Fruit fly (Drosophila melanogaster) whole organism, embryonic: ENCODE results near the gene Sf3a2.

Experiments
- Bgb ChIP-seq: fragments of 200-800 bp; sonication (Bioruptor generic); IDR thresholded peaks from 2 replicates; pipeline ENCODE4 v1.3.6; 2022; ENCODE audit warnings: missing biosample characterization, missing genetic modification characterization; ENCODE audit not compliant: partially characterized antibody
- CG10979 ChIP-seq: fragments of 200-800 bp; sonication (Bioruptor generic); optimal IDR thresholded peaks from 2 replicates; lab custom pipeline; 2018; ENCODE audit warnings: missing biosample characterization, mild to moderate bottlenecking, missing genetic modification characterization, moderate library complexity
- CG12391 ChIP-seq: fragments of 200-800 bp; sonication (Bioruptor generic); optimal IDR thresholded peaks from 3 replicates; lab custom pipeline; 2018; ENCODE audit warnings: missing biosample characterization, mild to moderate bottlenecking, missing genetic modification characterization, moderate library complexity
- CG1603 ChIP-seq: fragments of 200-800 bp; sonication (Bioruptor generic); optimal IDR thresholded peaks from 2 replicates; lab custom pipeline; 2019; ENCODE audit warnings: missing biosample characterization, mild to moderate bottlenecking, missing genetic modification characterization, moderate library complexity
- CG16863 ChIP-seq: fragments of 200-800 bp; sonication (Bioruptor generic); optimal IDR thresholded peaks from 3 replicates; lab custom pipeline; 2016; ENCODE audit warnings: missing biosample characterization, missing genetic modification characterization
- CG2116 ChIP-seq: fragments of 200-800 bp; sonication (Bioruptor generic); optimal IDR thresholded peaks from 3 replicates; lab custom pipeline; 2018; ENCODE audit warnings: missing biosample characterization, mild to moderate bottlenecking, missing genetic modification characterization
- CG2199 ChIP-seq: fragments of 200-800 bp; sonication (Bioruptor generic); IDR thresholded peaks from 3 replicates; pipeline ENCODE4 v1.3.6; 2022; ENCODE audit warnings: missing biosample characterization, missing genetic modification characterization
- CG2712 ChIP-seq: fragments of 200-800 bp; optimal IDR thresholded peaks from 3 replicates; lab custom pipeline; 2019; ENCODE audit warnings: missing biosample characterization, mild to moderate bottlenecking, missing genetic modification characterization, moderate library complexity
- CG32532 ChIP-seq: fragments of 200-800 bp; sonication (Bioruptor generic); IDR thresholded peaks from 2 replicates; pipeline ENCODE4 v1.3.6; 2022; ENCODE audit warnings: missing biosample characterization, missing genetic modification characterization
- CG34224 ChIP-seq: fragments of 200-800 bp; sonication (Bioruptor generic); IDR thresholded peaks from 3 replicates; pipeline ENCODE4 v1.3.6; 2022; ENCODE audit warnings: missing biosample characterization, missing genetic modification characterization; ENCODE audit not compliant: partially characterized antibody
- CG34422 ChIP-seq: fragments of 200-800 bp; sonication (Bioruptor generic); IDR thresholded peaks from 3 replicates; pipeline ENCODE4 v1.3.6; 2022; ENCODE audit warnings: missing biosample characterization, missing genetic modification characterization
- CG42726 ChIP-seq: fragments of 200-800 bp; sonication (Bioruptor generic); IDR thresholded peaks from 2 replicates; pipeline ENCODE4 v1.3.6; 2022; ENCODE audit warnings: missing biosample characterization, missing genetic modification characterization; ENCODE audit not compliant: partially characterized antibody
- CG4424 ChIP-seq: fragments of 200-800 bp; sonication (Bioruptor generic); optimal IDR thresholded peaks from 3 replicates; lab custom pipeline; 2016; ENCODE audit warnings: missing biosample characterization, missing genetic modification characterization
- CG6689 ChIP-seq: fragments of 200-800 bp; sonication (Bioruptor generic); IDR thresholded peaks from 2 replicates; pipeline ENCODE4 v1.3.6; 2022; ENCODE audit warnings: missing biosample characterization, missing genetic modification characterization
- CG8290 ChIP-seq, 3 experiments: fragments of 200-800 bp; sonication (Bioruptor generic); optimal IDR thresholded peaks; 2 replicates each; lab custom pipeline; 2016 to 2019; ENCODE audit warnings: missing biosample characterization in 3 of 3, missing genetic modification characterization in 3 of 3, mild to moderate bottlenecking in 2 of 3, moderate library complexity in 1 of 3
- CG8478 ChIP-seq: fragments of >200 bp; optimal IDR thresholded peaks from 2 replicates; lab custom pipeline; 2018
- CG9797 ChIP-seq: fragments of 200-800 bp; sonication (Bioruptor generic); optimal IDR thresholded peaks from 3 replicates; lab custom pipeline; 2018; ENCODE audit warnings: missing biosample characterization, mild to moderate bottlenecking, missing genetic modification characterization
- CHES-1-like ChIP-seq: fragments of 200-800 bp; sonication (Bioruptor generic); optimal IDR thresholded peaks from 2 replicates; lab custom pipeline; 2016; ENCODE audit warnings: missing biosample characterization, missing genetic modification characterization
- Dad ChIP-seq: fragments of 200-800 bp; sonication (Bioruptor generic); optimal IDR thresholded peaks from 3 replicates; lab custom pipeline; 2016; ENCODE audit warnings: missing biosample characterization, missing genetic modification characterization
- E2f1 ChIP-seq: fragments of 200-800 bp; sonication (Bioruptor generic); IDR thresholded peaks from 2 replicates; pipeline ENCODE4 v1.3.6; 2022; ENCODE audit warnings: missing biosample characterization, missing genetic modification characterization
- HHEX ChIP-seq: fragments of 200-800 bp; sonication (Bioruptor generic); optimal IDR thresholded peaks from 3 replicates; lab custom pipeline; 2017; ENCODE audit warnings: missing biosample characterization, mild to moderate bottlenecking, missing genetic modification characterization, missing genetic modification reagents
- Hr3 ChIP-seq: fragments of 200-800 bp; sonication (Bioruptor generic); optimal IDR thresholded peaks from 3 replicates; lab custom pipeline; 2016; ENCODE audit warnings: missing biosample characterization, missing genetic modification characterization
- Hr78 ChIP-seq, 2 experiments: fragments of 200-800 bp in 1 of 2; fragments of >200 bp in 1 of 2; sonication (Bioruptor generic) in 1 of 2; optimal IDR thresholded peaks; 2 replicates each; lab custom pipeline; 2017 to 2019; ENCODE audit warnings: missing biosample characterization in 2 of 2, missing genetic modification characterization in 2 of 2, mild to moderate bottlenecking in 1 of 2, moderate library complexity in 1 of 2
- Jarid2 ChIP-seq: fragments of 200-800 bp; sonication (Bioruptor generic); optimal IDR thresholded peaks from 3 replicates; lab custom pipeline; 2017; ENCODE audit warnings: mild to moderate bottlenecking, missing biosample characterization, missing genetic modification reagents, missing genetic modification characterization
- MESR4 ChIP-seq: fragments of 200-800 bp; sonication (Bioruptor generic); optimal IDR thresholded peaks from 2 replicates; lab custom pipeline; 2018; ENCODE audit warnings: missing biosample characterization, mild to moderate bottlenecking, missing genetic modification characterization, moderate library complexity
- Nf-YC ChIP-seq: fragments of 200-800 bp; optimal IDR thresholded peaks from 3 replicates; lab custom pipeline; 2019; ENCODE audit warnings: missing biosample characterization, mild to moderate bottlenecking, missing genetic modification characterization, moderate library complexity
- Scr ChIP-seq: fragments of 200-800 bp; sonication (Bioruptor generic); IDR thresholded peaks from 2 replicates; pipeline ENCODE4 v1.3.6; 2022; ENCODE audit warnings: missing biosample characterization, missing genetic modification characterization; ENCODE audit not compliant: partially characterized antibody
- Sry-δ ChIP-seq: fragments of 200-800 bp; sonication (Bioruptor generic); optimal IDR thresholded peaks from 2 replicates; lab custom pipeline; 2016; ENCODE audit warnings: missing biosample characterization, missing genetic modification characterization
- Xbp1 ChIP-seq: fragments of 200-800 bp; sonication (Bioruptor generic); optimal IDR thresholded peaks from 3 replicates; lab custom pipeline; 2016; ENCODE audit warnings: missing biosample characterization, mild to moderate bottlenecking, missing genetic modification characterization
- abd-A ChIP-seq: fragments of 200-800 bp; sonication (Bioruptor generic); optimal IDR thresholded peaks from 3 replicates; lab custom pipeline; 2019; ENCODE audit warnings: missing biosample characterization, mild to moderate bottlenecking, missing genetic modification characterization, moderate library complexity
- bbx ChIP-seq: fragments of 200-800 bp; sonication (Bioruptor generic); IDR thresholded peaks from 2 replicates; pipeline ENCODE4 v1.3.6; 2022; ENCODE audit warnings: missing biosample characterization, missing genetic modification characterization; ENCODE audit not compliant: partially characterized antibody
- bsh ChIP-seq, 2 experiments: fragments of 200-800 bp; sonication (Bioruptor generic); optimal IDR thresholded peaks; 2 replicates each; lab custom pipeline; 2017 to 2018; ENCODE audit warnings: mild to moderate bottlenecking in 2 of 2, missing biosample characterization in 2 of 2, missing genetic modification characterization in 2 of 2, moderate library complexity in 1 of 2
- cas ChIP-seq: fragments of 200-800 bp; sonication (Bioruptor generic); IDR thresholded peaks from 2 replicates; pipeline ENCODE4 v1.3.6; 2022; ENCODE audit warnings: missing biosample characterization, missing genetic modification characterization
- chn ChIP-seq: fragments of 200-800 bp; sonication (Bioruptor generic); optimal IDR thresholded peaks from 2 replicates; lab custom pipeline; 2016; ENCODE audit warnings: missing biosample characterization, missing genetic modification characterization
- cwo ChIP-seq: fragments of 200-800 bp; sonication (Bioruptor generic); optimal IDR thresholded peaks from 3 replicates; lab custom pipeline; 2017; ENCODE audit warnings: missing biosample characterization, missing genetic modification characterization, mild to moderate bottlenecking, moderate library complexity, missing genetic modification reagents
- disco-r ChIP-seq: fragments of 200-800 bp; sonication (Bioruptor generic); optimal IDR thresholded peaks from 2 replicates; lab custom pipeline; 2016; ENCODE audit warnings: missing biosample characterization, missing genetic modification characterization
- gt ChIP-seq: fragments of 200-800 bp; sonication (Bioruptor generic); IDR thresholded peaks from 2 replicates; pipeline ENCODE4 v1.3.6; 2022; ENCODE audit warnings: missing biosample characterization, missing genetic modification characterization
- hb ChIP-seq: fragments of 200-800 bp; sonication (Bioruptor generic); IDR thresholded peaks from 3 replicates; pipeline ENCODE4 v1.3.6; 2022; ENCODE audit warnings: missing biosample characterization, missing genetic modification characterization; ENCODE audit not compliant: partially characterized antibody
- mirr ChIP-seq: fragments of 200-800 bp; sonication (Bioruptor generic); optimal IDR thresholded peaks from 3 replicates; lab custom pipeline; 2018; ENCODE audit warnings: missing biosample characterization, mild to moderate bottlenecking, missing genetic modification characterization
- oc ChIP-seq: fragments of 200-800 bp; sonication (Bioruptor generic); optimal IDR thresholded peaks from 2 replicates; lab custom pipeline; 2018; ENCODE audit warnings: missing biosample characterization, mild to moderate bottlenecking, missing genetic modification characterization, moderate library complexity
- otp ChIP-seq: fragments of 200-800 bp; sonication (Bioruptor generic); IDR thresholded peaks from 3 replicates; pipeline ENCODE4, ENCODE4 v1.3.6; 2022; ENCODE audit warnings: missing biosample characterization, missing genetic modification characterization
- pb ChIP-seq: fragments of 200-800 bp; sonication (Bioruptor generic); optimal IDR thresholded peaks from 3 replicates; lab custom pipeline; 2016; ENCODE audit warnings: missing biosample characterization, missing genetic modification characterization
- sim ChIP-seq: fragments of 200-800 bp; sonication (Bioruptor generic); IDR thresholded peaks from 2 replicates; pipeline ENCODE4 v1.3.6; 2022; ENCODE audit warnings: missing biosample characterization, missing genetic modification characterization
- sqz ChIP-seq: fragments of 200-800 bp; sonication (Bioruptor generic); optimal IDR thresholded peaks from 3 replicates; lab custom pipeline; 2018; ENCODE audit warnings: missing biosample characterization, mild to moderate bottlenecking, missing genetic modification characterization
- sug ChIP-seq: fragments of 200-800 bp; optimal IDR thresholded peaks from 2 replicates; lab custom pipeline; 2019; ENCODE audit warnings: missing biosample characterization, mild to moderate bottlenecking, missing genetic modification characterization, moderate library complexity
- tna ChIP-seq: fragments of 200-800 bp; sonication (Bioruptor generic); IDR thresholded peaks from 2 replicates; pipeline ENCODE4 v1.3.6; 2022; ENCODE audit warnings: missing biosample characterization, missing genetic modification characterization; ENCODE audit not compliant: partially characterized antibody
- vfl ChIP-seq: fragments of 200-800 bp; sonication (Bioruptor generic); optimal IDR thresholded peaks from 2 replicates; lab custom pipeline; 2016; ENCODE audit warnings: missing biosample characterization, missing genetic modification characterization
- zen ChIP-seq: fragments of 200-800 bp; sonication (Bioruptor generic); optimal IDR thresholded peaks from 3 replicates; lab custom pipeline; 2018; ENCODE audit warnings: missing biosample characterization, mild to moderate bottlenecking, missing genetic modification characterization, moderate library complexity

Sf3a2 gene

DNA sequence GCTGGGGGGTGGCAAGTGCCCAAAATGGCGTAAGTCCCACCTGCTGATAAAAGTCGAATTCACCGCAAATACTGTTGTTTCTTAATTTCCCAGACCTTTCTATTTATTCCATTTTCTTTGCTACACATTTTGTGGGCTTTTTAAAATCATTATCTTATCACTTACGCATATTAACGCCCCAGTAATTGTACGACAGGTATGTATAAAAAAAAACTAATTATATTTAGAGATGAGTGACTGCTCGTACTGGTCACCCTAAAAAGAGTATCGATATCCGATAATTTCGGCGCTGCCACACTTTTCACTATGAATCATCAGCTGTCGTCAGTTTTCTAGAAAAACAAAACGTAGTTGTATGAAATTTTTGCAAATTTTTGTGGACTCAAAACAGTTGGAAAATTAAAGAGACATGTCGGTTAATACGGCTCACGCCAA lies 36.1 kb upstream of the Sf3a2 start, which contains the start of the genes CG10948 and Wbp2 (continued):
- TF ChIP-seq CG6689 (GFP tag; lab: Robert Waterston, UW) (no peak), Scr (GFP tag; lab: Robert Waterston, UW) (peak; percentile 61), chn (peak; percentile 59), CG2712 (peak; percentile 45), abd-A (tag; lab: Kevin White, UChicago) (peak; percentile 98), Hr3 (GFP tag; lab: Kevin White, UChicago) (no peak), cas (GFP tag; lab: Robert Waterston, UW) (no peak), CG34422 (GFP tag; lab: Robert Waterston, UW) (peak; percentile 49; the same call in 1 of the 3 replicates), CG10979 (peak; percentile 22), vfl (no peak), cwo (GFP tag; lab: Kevin White, UChicago) (no peak), CG2116 (GFP tag; lab: Kevin White, UChicago) (peak; percentile 77), CHES-1-like (GFP tag; lab: Kevin White, UChicago) (peak; percentile 31), hb (GFP tag; lab: Robert Waterston, UW) (no peak), Sry-δ (peak; percentile 89), Dad (GFP tag; lab: Kevin White, UChicago) (peak; percentile 7), oc (tag; lab: Kevin White, UChicago) (no peak), bbx (GFP tag; lab: Robert Waterston, UW) (peak; percentile 59), disco-r (no peak), Nf-YC (tag; lab: Kevin White, UChicago) (no peak), sqz (GFP tag; lab: Kevin White, UChicago) (peak; percentile 99), CG8290 (GFP tag; optimal IDR thresholded peaks at IDR 0.05; lab: Kevin White, UChicago) (no peak), CG8290 (tag; optimal IDR thresholded peaks at IDR 0.05; lab: Kevin White, UChicago) (no peak), zen (peak; percentile 97), HHEX (no peak), MESR4 (GFP tag; lab: Kevin White, UChicago) (peak; percentile 84), Xbp1 (GFP tag; lab: Kevin White, UChicago) (peak; percentile 30), Hr78 (GFP tag; optimal IDR thresholded peaks at IDR 0.05; lab: Kevin White, UChicago) (no peak), otp (GFP tag; lab: Robert Waterston, UW) (no peak), CG12391 (tag; lab: Kevin White, UChicago) (no peak), sug (tag; lab: Kevin White, UChicago) (peak; percentile 87)

DNA sequence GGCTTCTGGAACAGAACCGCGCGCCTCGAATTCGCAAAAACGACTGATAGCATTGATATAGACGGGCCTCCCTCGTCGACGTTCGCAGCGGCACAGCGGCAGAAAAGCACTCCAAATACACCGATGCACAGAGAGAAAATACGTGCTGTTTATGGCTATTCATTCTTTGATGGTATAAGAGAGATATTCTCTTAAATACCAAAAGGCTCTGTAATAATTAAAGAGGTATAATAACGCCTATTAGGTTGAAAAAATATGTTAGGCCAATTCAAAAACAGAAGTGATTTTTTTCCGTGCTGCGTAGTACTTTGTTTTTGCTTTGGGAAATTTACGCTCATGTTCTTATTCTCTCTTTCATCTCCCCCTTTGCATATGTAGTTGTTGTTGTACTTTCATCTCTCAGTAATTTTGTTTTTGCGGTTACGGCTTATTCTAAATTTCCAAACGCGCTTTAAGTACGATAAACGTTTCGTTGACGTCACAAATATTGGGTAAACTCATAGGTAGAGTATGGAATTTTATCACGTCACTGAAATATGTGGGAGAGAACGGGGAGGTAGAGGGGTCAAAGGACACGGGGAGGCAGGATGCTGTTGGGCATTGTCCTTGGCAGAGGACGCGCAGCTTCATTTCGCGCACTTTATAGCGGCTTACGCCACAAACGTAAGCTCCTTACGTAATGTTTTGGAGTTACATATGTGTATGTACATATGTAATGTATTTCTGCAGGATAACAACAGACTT lies 29.4 kb upstream of the Sf3a2 start, which contains the start of gene nebu:
Gene nebu, minus strand, starts transcription at position 51 of the 744 bp plus-strand sequence.
- TF ChIP-seq Bgb (no peak; the same call in 1 of the 2 replicates), sim (GFP tag; lab: Robert Waterston, UW) (peak; percentile 87), CG1603 (tag; lab: Kevin White, UChicago) (peak; percentile 91), CG32532 (GFP tag; lab: Robert Waterston, UW) (peak; percentile 99), CG8290 (GFP tag; optimal IDR thresholded peaks at IDR 0.05; lab: Kevin White, UChicago) (peak; percentile 26), CG8290 (tag; optimal IDR thresholded peaks at IDR 0.05; lab: Kevin White, UChicago) (peak in 1 of 2 experiments; percentile 98), CG34224 (no peak), CG42726 (GFP tag; lab: Robert Waterston, UW) (no peak), CG4424 (GFP tag; lab: Kevin White, UChicago) (peak; percentile 84), pb (peak; percentile 91), CG2199 (peak; percentile 68; the same call in 2 of the 3 replicates), chn (peak; percentile 93), CG9797 (no peak), CG16863 (GFP tag; lab: Kevin White, UChicago) (peak; percentile 93), mirr (peak; percentile 88), CG8478 (lab: Kevin White, UChicago) (no peak), gt (GFP tag; lab: Robert Waterston, UW) (no peak; the same call in none of the 2 replicates), E2f1 (peak; percentile 97), Jarid2 (GFP tag; lab: Kevin White, UChicago) (peak; percentile 81), tna (GFP tag; lab: Robert Waterston, UW) (no peak), bsh (GFP tag; optimal IDR thresholded peaks at IDR 0.05; lab: Kevin White, UChicago) (peak; percentile 92)
